Worm (Caenorhabditis elegans): Measurements from ENCODE around the gene hyl-2.

ce11 chrX:4647104-4647503 is 52.2 kb downstream of the hyl-2 start, which contains the start of gene C46C11.4:
- TF ChIP-seq nhr-237 (tag; optimal IDR thresholded peaks at IDR 0.05), result no peak
- TF ChIP-seq ham-2 (GFP tag; optimal IDR thresholded peaks at IDR 0.05), result no peak
- TF ChIP-seq sptf-1 (tag; optimal IDR thresholded peaks at IDR 0.05), result no peak
- no peak for TF ChIP-seq snpc-4 (tag; optimal IDR thresholded peaks at IDR 0.05)
- TF ChIP-seq unc-62 (GFP tag; optimal IDR thresholded peaks at IDR 0.05), result no peak
- TF ChIP-seq pha-4 (tag; optimal IDR thresholded peaks at IDR 0.05), result no peak
- TF ChIP-seq M03D4.4 (tag; optimal IDR thresholded peaks at IDR 0.05), result no peak
- TF ChIP-seq unc-39 (tag; optimal IDR thresholded peaks at IDR 0.05), result no peak
- no peak for TF ChIP-seq ztf-11 (tag; optimal IDR thresholded peaks at IDR 0.05)
- TF ChIP-seq tbx-8 (GFP tag; optimal IDR thresholded peaks at IDR 0.05), result no peak
- no peak for TF ChIP-seq lsy-2 (tag; optimal IDR thresholded peaks at IDR 0.05)
- TF ChIP-seq bed-3 (GFP tag; optimal IDR thresholded peaks at IDR 0.05), result no peak
- TF ChIP-seq ceh-43 (GFP tag; optimal IDR thresholded peaks at IDR 0.05), result no peak
- TF ChIP-seq lin-13 (tag; optimal IDR thresholded peaks at IDR 0.05), result no peak
